Worm (Caenorhabditis elegans): Measurements from ENCODE around the gene efa-6.

- TF ChIP-seq nhr-11 (tag; optimal IDR thresholded peaks at IDR 0.05) (no peak), dve-1 (tag; optimal IDR thresholded peaks at IDR 0.05) (no peak), pat-9 (tag; optimal IDR thresholded peaks at IDR 0.05) (no peak), ceh-31 (tag; optimal IDR thresholded peaks at IDR 0.05) (no peak), hlh-30 (tag; optimal IDR thresholded peaks at IDR 0.05; ENCODE audit: insufficient read depth) (no peak), zip-5 (tag; optimal IDR thresholded peaks at IDR 0.05) (no peak), npax-4 (tag; optimal IDR thresholded peaks at IDR 0.05) (no peak)
Observed at ce11 chrIV:12571047-12571446, 43.5 kb downstream of the efa-6 start, which contains the start of gene K08E7.4.

Measured in whole organism, late embryonic.